Fruit fly (Drosophila melanogaster) whole organism, embryonic: ENCODE results near the gene CG1847.

ENCODE experiments used
- CG10267 ChIP-seq: fragments of 200-800 bp; sonication (Bioruptor generic); optimal IDR thresholded peaks from 2 replicates; lab custom pipeline; 2018; ENCODE audit warnings: missing biosample characterization, mild to moderate bottlenecking, missing genetic modification characterization, moderate library complexity
- CG15601 ChIP-seq: fragments of 200-800 bp; sonication (Bioruptor generic); optimal IDR thresholded peaks from 3 replicates; lab custom pipeline; 2019; ENCODE audit warnings: missing biosample characterization, mild to moderate bottlenecking, missing genetic modification characterization, moderate library complexity
- CG32532 ChIP-seq: fragments of 200-800 bp; sonication (Bioruptor generic); IDR thresholded peaks from 2 replicates; pipeline ENCODE4 v1.3.6; 2022; ENCODE audit warnings: missing biosample characterization, missing genetic modification characterization
- CG6854 ChIP-seq: fragments of 200-800 bp; sonication (Bioruptor generic); optimal IDR thresholded peaks from 3 replicates; lab custom pipeline; 2017; ENCODE audit warnings: missing biosample characterization, mild to moderate bottlenecking, missing genetic modification characterization
- Lhr ChIP-seq: fragments of 200-800 bp; sonication (Bioruptor generic); optimal IDR thresholded peaks from 3 replicates; lab custom pipeline; 2017; ENCODE audit warnings: mild to moderate bottlenecking, missing biosample characterization, missing genetic modification reagents, missing genetic modification characterization
- TFAM ChIP-seq: fragments of 200-800 bp; sonication (Bioruptor generic); optimal IDR thresholded peaks from 2 replicates; lab custom pipeline; 2017; ENCODE audit warnings: missing biosample characterization, missing genetic modification characterization, inconsistent platforms
- ash1 ChIP-seq: fragments of 200-800 bp; sonication (Bioruptor generic); optimal IDR thresholded peaks from 2 replicates; lab custom pipeline; 2018; ENCODE audit warnings: missing biosample characterization, mild to moderate bottlenecking, missing genetic modification characterization
- ham ChIP-seq: fragments of 200-800 bp; sonication (Bioruptor generic); IDR thresholded peaks from 2 replicates; pipeline ENCODE4 v1.3.6; 2022; ENCODE audit warnings: missing biosample characterization, missing genetic modification characterization
- sc ChIP-seq, 3 experiments: fragments of >200 bp in 2 of 3; fragments of 200-800 bp in 1 of 3; sonication (Bioruptor generic) in 1 of 3; optimal IDR thresholded peaks; 2 replicates in 2 of 3; 3 replicates in 1 of 3; lab custom pipeline; 2017; ENCODE audit warnings: mild to moderate bottlenecking in 1 of 3, missing biosample characterization in 1 of 3, missing genetic modification characterization in 1 of 3, missing genetic modification reagents in 1 of 3
- vvl ChIP-seq: fragments of 200-800 bp; sonication (Bioruptor generic); IDR thresholded peaks from 2 replicates; pipeline ENCODE4 v1.3.6; 2022; ENCODE audit warnings: missing biosample characterization, missing genetic modification characterization
- wor ChIP-seq: fragments of 200-800 bp; sonication (Bioruptor generic); IDR thresholded peaks from 2 replicates; pipeline ENCODE4 v1.3.6; 2022; ENCODE audit warnings: missing biosample characterization, missing genetic modification characterization

- TF ChIP-seq CG10267 (tag; lab: Kevin White, UChicago) (no peak), ham (GFP tag; lab: Robert Waterston, UW) (no peak), CG15601 (no peak), wor (GFP tag; lab: Robert Waterston, UW) (no peak), vvl (GFP tag; lab: Robert Waterston, UW) (peak; percentile 34; the same call in 1 of the 2 replicates), ash1 (GFP tag; lab: Kevin White, UChicago) (no peak), sc (optimal IDR thresholded peaks at IDR 0.05; lab: Kevin White, UChicago) (no peak), sc (GFP tag; optimal IDR thresholded peaks at IDR 0.05; lab: Kevin White, UChicago) (no peak), CG6854 (GFP tag; lab: Kevin White, UChicago) (no peak), TFAM (GFP tag; lab: Kevin White, UChicago) (no peak), Lhr (GFP tag; lab: Kevin White, UChicago) (no peak), CG32532 (no peak)
These were observed 48.2 kb downstream of the CG1847 start, which contains the start of gene pot for dm6 chrX:11917056-11917633.
